Fruit fly (Drosophila melanogaster): Measurements from ENCODE around the gene CG15056.

Gene CG15056

DNA sequence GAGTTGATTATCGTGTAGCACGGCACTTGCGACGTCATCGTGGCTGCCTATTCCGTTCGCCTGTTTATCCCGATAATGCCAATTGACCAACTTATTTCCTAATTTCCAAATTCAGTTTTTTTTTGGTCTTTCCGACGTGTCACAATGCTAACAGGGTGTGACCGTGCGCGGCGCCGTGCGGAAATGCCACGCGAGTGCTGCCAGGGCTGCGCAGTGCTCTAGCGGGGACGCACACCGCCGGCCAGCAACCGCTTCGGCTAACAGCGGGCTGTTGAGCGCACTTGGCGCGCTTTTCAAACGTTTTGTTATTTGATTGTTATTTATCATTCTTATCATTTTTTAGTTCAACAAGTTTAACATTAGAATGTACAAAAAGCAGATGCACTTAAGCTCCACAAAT lies 30.2 kb upstream of the CG15056 start, which contains the start of gene betaCOP (continued):
- TF ChIP-seq pita (GFP tag; optimal IDR thresholded peaks at IDR 0.05): peak; percentile 60
- no peak for TF ChIP-seq gro (GFP tag; optimal IDR thresholded peaks at IDR 0.05)
- no peak for TF ChIP-seq CG2120 (GFP tag; optimal IDR thresholded peaks at IDR 0.05)
- TF ChIP-seq CG3407 (GFP tag; optimal IDR thresholded peaks at IDR 0.05): no peak
- TF ChIP-seq CG9609 (GFP tag; optimal IDR thresholded peaks at IDR 0.05): no peak
- no peak for TF ChIP-seq sens-2 (GFP tag; IDR thresholded peaks at IDR 0.05)
- no peak for TF ChIP-seq CG16815 (GFP tag; optimal IDR thresholded peaks at IDR 0.05)
- TF ChIP-seq vnd (GFP tag; IDR thresholded peaks at IDR 0.05; ENCODE audit: partially characterized antibody): no peak
- TF ChIP-seq CG17568 (GFP tag; optimal IDR thresholded peaks at IDR 0.05): no peak
- TF ChIP-seq slbo (GFP tag; IDR thresholded peaks at IDR 0.05): peak; percentile 46
- TF ChIP-seq lbe (GFP tag; optimal IDR thresholded peaks at IDR 0.05): no peak
- TF ChIP-seq CG9215 (GFP tag; IDR thresholded peaks at IDR 0.05): no peak
- TF ChIP-seq Taf1 (GFP tag; IDR thresholded peaks at IDR 0.05): no peak
- no peak for TF ChIP-seq stc (GFP tag; IDR thresholded peaks at IDR 0.05)
- no peak for TF ChIP-seq CG7987 (GFP tag; optimal IDR thresholded peaks at IDR 0.05)
- TF ChIP-seq HLHmδ (GFP tag; optimal IDR thresholded peaks at IDR 0.05): peak; percentile 47
- no peak for TF ChIP-seq CG1792 (GFP tag; optimal IDR thresholded peaks at IDR 0.05)
- TF ChIP-seq CG10565 (GFP tag; optimal IDR thresholded peaks at IDR 0.05): no peak
- TF ChIP-seq YL-1 (GFP tag; optimal IDR thresholded peaks at IDR 0.05): peak; percentile 72
- TF ChIP-seq croc (GFP tag; conservative IDR thresholded peaks at IDR 0.05): no peak
- TF ChIP-seq CG6654 (GFP tag; optimal IDR thresholded peaks at IDR 0.05): no peak
- no peak for TF ChIP-seq HLH4C (GFP tag; IDR thresholded peaks at IDR 0.05; ENCODE audit: partially characterized antibody)
- no peak for TF ChIP-seq CG12744 (GFP tag; optimal IDR thresholded peaks at IDR 0.05)
- no peak for TF ChIP-seq gem (tag; optimal IDR thresholded peaks at IDR 0.05)
- no peak for TF ChIP-seq pros (GFP tag; optimal IDR thresholded peaks at IDR 0.05)
- TF ChIP-seq sc (optimal IDR thresholded peaks at IDR 0.05): no peak
- no peak for TF ChIP-seq sc (GFP tag; optimal IDR thresholded peaks at IDR 0.05)
- TF ChIP-seq bab2 (GFP tag; optimal IDR thresholded peaks at IDR 0.05): no peak
- peak; percentile 48; the same call in 1 of the 2 replicates for TF ChIP-seq Rfx (GFP tag; IDR thresholded peaks at IDR 0.05)
- no peak for TF ChIP-seq D (optimal IDR thresholded peaks at IDR 0.05)
- no peak for TF ChIP-seq D (GFP tag; optimal IDR thresholded peaks at IDR 0.05)
- no peak for TF ChIP-seq pho (GFP tag; optimal IDR thresholded peaks at IDR 0.05)
- TF ChIP-seq mam (GFP tag; optimal IDR thresholded peaks at IDR 0.05): no peak
- no peak for TF ChIP-seq tap (tag; optimal IDR thresholded peaks at IDR 0.05)
- TF ChIP-seq CG8765 (GFP tag; IDR thresholded peaks at IDR 0.05): no peak
- no peak for TF ChIP-seq CG9727 (GFP tag; optimal IDR thresholded peaks at IDR 0.05)
- TF ChIP-seq Xbp1 (GFP tag; optimal IDR thresholded peaks at IDR 0.05): peak; percentile 45
- TF ChIP-seq Meics (GFP tag; optimal IDR thresholded peaks at IDR 0.05): no peak
- no peak for TF ChIP-seq lola (GFP tag; optimal IDR thresholded peaks at IDR 0.05)
- no peak for TF ChIP-seq sima (GFP tag; optimal IDR thresholded peaks at IDR 0.05)
- TF ChIP-seq cg (GFP tag; optimal IDR thresholded peaks at IDR 0.05): no peak
- no peak for TF ChIP-seq CG30403 (GFP tag; optimal IDR thresholded peaks at IDR 0.05)
- TF ChIP-seq CG3838 (GFP tag; optimal IDR thresholded peaks at IDR 0.05): no peak
- no peak for TF ChIP-seq ems (GFP tag; optimal IDR thresholded peaks at IDR 0.05)
- no peak for TF ChIP-seq CG11398 (GFP tag; optimal IDR thresholded peaks at IDR 0.05)
- TF ChIP-seq CG3847 (GFP tag; IDR thresholded peaks at IDR 0.05): peak; percentile 45
- TF ChIP-seq HmgZ (tag; optimal IDR thresholded peaks at IDR 0.05): peak; percentile 36
- no peak for TF ChIP-seq jumu (GFP tag; optimal IDR thresholded peaks at IDR 0.05)
- TF ChIP-seq Side (GFP tag; optimal IDR thresholded peaks at IDR 0.05): no peak
- TF ChIP-seq CG11560 (tag; IDR thresholded peaks at IDR 0.05): no peak
- TF ChIP-seq ERR (GFP tag; optimal IDR thresholded peaks at IDR 0.05): no peak
- no peak for TF ChIP-seq CG7963 (GFP tag; IDR thresholded peaks at IDR 0.05; ENCODE audit: partially characterized antibody)
- no peak for TF ChIP-seq sd (tag; optimal IDR thresholded peaks at IDR 0.05)
